Worm (Caenorhabditis elegans) whole organism, mixed stage, embryonic: ENCODE data around the gene hda-2.

Experiments
- mls-2 ChIP-seq: sonication (generic microtip); optimal IDR thresholded peaks from 2 replicates; lab custom pipeline; 2016; ENCODE audit warnings: mild to moderate bottlenecking, missing genetic modification characterization, moderate library complexity, missing compliant biosample characterization
- nhr-28 ChIP-seq: fragments of 150-350 bp; optimal IDR thresholded peaks from 2 replicates; lab custom pipeline; 2014; ENCODE audit warnings: missing biosample characterization, missing genetic modification characterization
- snpc-4 ChIP-seq: fragments of 150-350 bp; optimal IDR thresholded peaks from 2 replicates; lab custom pipeline; 2014; ENCODE audit warnings: missing biosample characterization, missing genetic modification characterization
- unc-39 ChIP-seq: fragments of 150-350 bp; optimal IDR thresholded peaks from 2 replicates; lab custom pipeline; 2014; ENCODE audit warnings: missing biosample characterization, missing genetic modification characterization
- unc-62 ChIP-seq: fragments of 150-350 bp; optimal IDR thresholded peaks from 2 replicates; lab custom pipeline; 2014; ENCODE audit warnings: missing biosample characterization, missing genetic modification reagents, missing genetic modification characterization

ce11 chrII:8052172-8052571 is 29.8 kb upstream of the hda-2 start:
- TF ChIP-seq snpc-4 (tag; lab: Kevin White, UChicago), result no peak
- no peak for TF ChIP-seq unc-62
- no peak for TF ChIP-seq nhr-28 (tag; lab: Kevin White, UChicago)
- no peak for TF ChIP-seq unc-39
- TF ChIP-seq mls-2 (tag; lab: Kevin White, UChicago), result no peak
